Worm (Caenorhabditis elegans) whole organism, late embryonic: Measurements from ENCODE around the gene F58H7.5.

Experiments used
- ceh-2 ChIP-seq: sonication (generic microtip); optimal IDR thresholded peaks from 2 replicates; lab custom pipeline; 2016; ENCODE audit warnings: missing genotype, missing genetic modification characterization, missing compliant biosample characterization
- odd-2 ChIP-seq: sonication (generic microtip); optimal IDR thresholded peaks from 2 replicates; lab custom pipeline; 2017; ENCODE audit warnings: antibody characterized with exemption, mild to moderate bottlenecking, missing genetic modification characterization, missing compliant biosample characterization
- pat-9 ChIP-seq: fragments of 200-800 bp; sonication (Bioruptor generic); optimal IDR thresholded peaks from 2 replicates; lab custom pipeline; 2018; ENCODE audit warnings: mild to moderate bottlenecking, missing genetic modification characterization, moderate library complexity, missing compliant biosample characterization
- pha-4 ChIP-seq: fragments of 150-350 bp; optimal IDR thresholded peaks from 2 replicates; lab custom pipeline; 2018; ENCODE audit warnings: missing biosample characterization, missing genetic modification reagents, missing genetic modification characterization

- TF ChIP-seq ceh-2 (no peak), pha-4 (tag; lab: Kevin White, UChicago) (no peak), odd-2 (tag; lab: Kevin White, UChicago) (no peak), pat-9 (tag; lab: Kevin White, UChicago) (no peak)
These were observed 4.9 kb upstream of the F58H7.5 start for ce11 chrIV:914856-915255.
